Worm (Caenorhabditis elegans) whole organism, L2 larva: ENCODE results near the gene prdx-6.

Experiments used
- C34F6.9 ChIP-seq: fragments of 150-350 bp; optimal IDR thresholded peaks from 2 replicates; lab custom pipeline; 2014; ENCODE audit warnings: missing biosample characterization, missing genetic modification characterization
- F13H6.1 ChIP-seq: sonication (generic microtip); optimal IDR thresholded peaks from 2 replicates; lab custom pipeline; 2016; ENCODE audit warnings: missing genetic modification characterization, missing compliant biosample characterization
- R02D3.7 ChIP-seq: fragments of 150-350 bp; optimal IDR thresholded peaks from 2 replicates; lab custom pipeline; 2014; ENCODE audit warnings: missing biosample characterization, missing genetic modification characterization
- Y55F3AM.14 ChIP-seq: fragments of 200-800 bp; sonication (Bioruptor generic); optimal IDR thresholded peaks from 2 replicates; lab custom pipeline; 2018; ENCODE audit warnings: mild to moderate bottlenecking, missing genetic modification characterization, missing compliant biosample characterization
- ZK546.5 ChIP-seq: sonication (generic microtip); optimal IDR thresholded peaks from 2 replicates; lab custom pipeline; 2017; ENCODE audit warnings: missing biosample characterization, missing genetic modification characterization
- alr-1 ChIP-seq: fragments of 150-350 bp; optimal IDR thresholded peaks from 2 replicates; lab custom pipeline; 2014; ENCODE audit warnings: missing biosample characterization, missing genetic modification characterization
- aly-2 ChIP-seq: fragments of 150-350 bp; optimal IDR thresholded peaks from 2 replicates; lab custom pipeline; 2014; ENCODE audit warnings: missing biosample characterization, missing genetic modification characterization
- ama-1 ChIP-seq: fragments of 150-350 bp; optimal IDR thresholded peaks from 2 replicates; lab custom pipeline; 2018; ENCODE audit warnings: inconsistent platforms
- ceh-16 ChIP-seq: fragments of 150-350 bp; optimal IDR thresholded peaks from 2 replicates; lab custom pipeline; 2014; ENCODE audit warnings: missing biosample characterization, missing genetic modification characterization
- crh-2 ChIP-seq: sonication (generic microtip); optimal IDR thresholded peaks from 2 replicates; lab custom pipeline; 2017; ENCODE audit warnings: missing biosample characterization, missing genetic modification characterization
- dmd-4 ChIP-seq: sonication (generic microtip); optimal IDR thresholded peaks from 2 replicates; lab custom pipeline; 2017; ENCODE audit warnings: missing biosample characterization, missing genetic modification characterization
- egl-27 ChIP-seq: sonication (generic microtip); optimal IDR thresholded peaks from 3 replicates; lab custom pipeline; 2017; ENCODE audit warnings: missing biosample characterization, missing genetic modification reagents, missing genetic modification characterization
- elt-1 ChIP-seq: fragments of 150-350 bp; optimal IDR thresholded peaks from 2 replicates; lab custom pipeline; 2014; ENCODE audit warnings: missing biosample characterization, missing genetic modification characterization
- elt-3 ChIP-seq: sonication (generic microtip); optimal IDR thresholded peaks from 2 replicates; lab custom pipeline; 2017; ENCODE audit warnings: missing biosample characterization, missing genetic modification characterization
- fos-1 ChIP-seq: fragments of 150-350 bp; optimal IDR thresholded peaks from 2 replicates; lab custom pipeline; 2014; ENCODE audit warnings: missing biosample characterization, missing genetic modification characterization
- gmeb-1 ChIP-seq: fragments of 150-350 bp; optimal IDR thresholded peaks from 2 replicates; lab custom pipeline; 2014; ENCODE audit warnings: missing biosample characterization, missing genetic modification characterization
- lin-11 ChIP-seq: fragments of 150-350 bp; sonication (generic microtip); optimal IDR thresholded peaks from 2 replicates; lab custom pipeline; 2014; ENCODE audit warnings: missing biosample characterization, missing genetic modification characterization, inconsistent platforms, mixed read lengths
- lin-13 ChIP-seq: fragments of 150-350 bp; optimal IDR thresholded peaks from 2 replicates; lab custom pipeline; 2014; ENCODE audit warnings: missing biosample characterization, missing genetic modification reagents, missing genetic modification characterization
- lin-39 ChIP-seq: fragments of 150-350 bp; optimal IDR thresholded peaks from 2 replicates; lab custom pipeline; 2014; ENCODE audit warnings: missing biosample characterization, missing genetic modification reagents, missing genetic modification characterization
- lsy-2 ChIP-seq, 2 experiments: fragments of 150-350 bp in 1 of 2; sonication (generic microtip) in 1 of 2; optimal IDR thresholded peaks; 2 replicates each; lab custom pipeline; 2014 to 2017; ENCODE audit warnings: missing biosample characterization in 2 of 2, missing genetic modification characterization in 2 of 2
- mab-5 ChIP-seq: fragments of 150-350 bp; optimal IDR thresholded peaks from 2 replicates; lab custom pipeline; 2014; ENCODE audit warnings: missing biosample characterization, missing genetic modification characterization
- mbf-1 ChIP-seq: sonication (generic microtip); optimal IDR thresholded peaks from 2 replicates; lab custom pipeline; 2017; ENCODE audit warnings: missing biosample characterization, missing genetic modification characterization
- mdl-1 ChIP-seq, 2 experiments: fragments of 150-350 bp in 1 of 2; sonication (generic microtip) in 1 of 2; optimal IDR thresholded peaks; 2 replicates each; lab custom pipeline; 2017; ENCODE audit warnings: missing biosample characterization in 2 of 2, missing genetic modification characterization in 2 of 2
- nhr-10 ChIP-seq: sonication (generic microtip); optimal IDR thresholded peaks from 2 replicates; lab custom pipeline; 2017; ENCODE audit warnings: missing biosample characterization, missing genetic modification characterization
- nhr-11 ChIP-seq: fragments of 150-350 bp; optimal IDR thresholded peaks from 2 replicates; lab custom pipeline; 2014; ENCODE audit warnings: missing biosample characterization, missing genetic modification characterization
- nhr-12 ChIP-seq: fragments of 150-350 bp; optimal IDR thresholded peaks from 2 replicates; lab custom pipeline; 2014; ENCODE audit warnings: missing biosample characterization, missing genetic modification characterization
- nhr-129 ChIP-seq: fragments of 150-350 bp; optimal IDR thresholded peaks from 2 replicates; lab custom pipeline; 2014; ENCODE audit warnings: missing biosample characterization, missing genetic modification characterization
- nhr-21 ChIP-seq: fragments of 150-350 bp; optimal IDR thresholded peaks from 2 replicates; lab custom pipeline; 2014; ENCODE audit warnings: missing biosample characterization, missing genetic modification characterization
- nhr-237 ChIP-seq: fragments of 150-350 bp; optimal IDR thresholded peaks from 2 replicates; lab custom pipeline; 2014; ENCODE audit warnings: missing biosample characterization, missing genetic modification characterization
- nhr-6 ChIP-seq: fragments of 150-350 bp; optimal IDR thresholded peaks from 2 replicates; lab custom pipeline; 2014; ENCODE audit warnings: missing biosample characterization, missing genetic modification characterization
- nhr-77 ChIP-seq: fragments of 150-350 bp; optimal IDR thresholded peaks from 2 replicates; lab custom pipeline; 2014; ENCODE audit warnings: missing biosample characterization, missing genetic modification characterization
- peb-1 ChIP-seq: fragments of 150-350 bp; optimal IDR thresholded peaks from 2 replicates; lab custom pipeline; 2014; ENCODE audit warnings: missing biosample characterization, missing genetic modification characterization
- sem-4 ChIP-seq: fragments of 150-350 bp; optimal IDR thresholded peaks from 2 replicates; lab custom pipeline; 2014; ENCODE audit warnings: missing biosample characterization, missing genetic modification reagents, missing genetic modification characterization
- skn-1 ChIP-seq: sonication (generic microtip); optimal IDR thresholded peaks from 2 replicates; lab custom pipeline; 2017; ENCODE audit warnings: missing biosample characterization, missing genetic modification characterization
- sma-3 ChIP-seq: sonication (generic microtip); optimal IDR thresholded peaks from 2 replicates; lab custom pipeline; 2016; ENCODE audit warnings: missing genetic modification reagents, missing genetic modification characterization, missing compliant biosample characterization
- sma-9 ChIP-seq, 2 experiments: fragments of 150-350 bp in 1 of 2; sonication (generic microtip) in 1 of 2; optimal IDR thresholded peaks; 2 replicates each; lab custom pipeline; 2014 to 2016; ENCODE audit warnings: missing genetic modification characterization in 2 of 2, mild to moderate bottlenecking in 1 of 2, missing biosample characterization in 1 of 2, missing compliant biosample characterization in 1 of 2, missing genetic modification reagents in 1 of 2, moderate library complexity in 1 of 2
- snpc-4 ChIP-seq: fragments of 150-350 bp; optimal IDR thresholded peaks from 2 replicates; lab custom pipeline; 2014; ENCODE audit warnings: missing biosample characterization, missing genetic modification characterization
- unc-39 ChIP-seq: fragments of 150-350 bp; optimal IDR thresholded peaks from 2 replicates; lab custom pipeline; 2014; ENCODE audit warnings: missing biosample characterization, missing genetic modification characterization
- unc-55 ChIP-seq: fragments of 150-350 bp; sonication (generic microtip); optimal IDR thresholded peaks from 3 replicates; lab custom pipeline; 2014; ENCODE audit warnings: missing biosample characterization, missing genetic modification reagents, missing genetic modification characterization
- unc-62 ChIP-seq: fragments of 150-350 bp; optimal IDR thresholded peaks from 2 replicates; lab custom pipeline; 2014; ENCODE audit warnings: missing biosample characterization, missing genetic modification reagents, missing genetic modification characterization
- zag-1 ChIP-seq: fragments of 150-350 bp; optimal IDR thresholded peaks from 2 replicates; lab custom pipeline; 2014; ENCODE audit warnings: missing biosample characterization, missing genetic modification characterization
- ztf-1 ChIP-seq: fragments of 200-800 bp; sonication (Bioruptor generic); conservative IDR thresholded peaks from 2 replicates; pipeline ENCODE4 v1.3.6; 2022; ENCODE audit warnings: missing genetic modification characterization, missing compliant biosample characterization

prdx-6 gene

DNA sequence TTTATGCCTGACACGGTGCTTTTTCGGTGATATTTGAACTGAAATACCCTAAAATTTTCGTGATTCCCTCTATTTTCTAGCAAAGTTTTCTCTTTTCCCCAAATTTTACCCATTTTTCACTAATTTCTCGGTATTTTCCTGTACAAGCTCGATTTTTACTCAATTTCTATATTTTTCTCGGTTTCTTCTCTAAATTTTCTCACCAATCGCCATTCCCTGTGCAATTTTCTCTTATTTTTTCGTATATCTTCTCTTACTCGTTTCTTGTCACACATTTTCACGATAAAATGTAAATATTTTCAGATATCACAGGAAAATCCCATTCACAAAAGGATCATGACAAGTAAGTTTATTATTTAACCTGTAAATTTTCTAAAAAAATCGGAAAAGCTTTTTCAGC is 23.9 kb upstream of the prdx-6 start, which contains the start of gene csn-3:
Gene csn-3 (plus strand): TSS at position 301 of the 400 bp plus-strand sequence.
- no peak for TF ChIP-seq R02D3.7 (tag; lab: Kevin White, UChicago)
- TF ChIP-seq mbf-1: no peak
- TF ChIP-seq nhr-129 (tag; lab: Kevin White, UChicago): no peak
- no peak for TF ChIP-seq gmeb-1 (tag; lab: Kevin White, UChicago)
- TF ChIP-seq crh-2: no peak
- no peak for TF ChIP-seq nhr-11 (tag; lab: Kevin White, UChicago)
- no peak for TF ChIP-seq Y55F3AM.14 (GFP tag; lab: Kevin White, UChicago)
- no peak for TF ChIP-seq nhr-6 (tag; lab: Kevin White, UChicago)
- no peak for TF ChIP-seq nhr-21 (tag; lab: Kevin White, UChicago)
- no peak for TF ChIP-seq lin-39 (tag; lab: Kevin White, UChicago)
- no peak for TF ChIP-seq lin-11 (tag; lab: Kevin White, UChicago)
- TF ChIP-seq nhr-237 (tag; lab: Kevin White, UChicago): no peak
- TF ChIP-seq sma-9 (GFP tag; optimal IDR thresholded peaks at IDR 0.05; lab: Kevin White, UChicago): no peak
- TF ChIP-seq sma-9 (tag; optimal IDR thresholded peaks at IDR 0.05; lab: Kevin White, UChicago): no peak
- no peak for TF ChIP-seq unc-39 (tag; lab: Kevin White, UChicago)
- TF ChIP-seq zag-1 (tag; lab: Kevin White, UChicago): no peak

DNA sequence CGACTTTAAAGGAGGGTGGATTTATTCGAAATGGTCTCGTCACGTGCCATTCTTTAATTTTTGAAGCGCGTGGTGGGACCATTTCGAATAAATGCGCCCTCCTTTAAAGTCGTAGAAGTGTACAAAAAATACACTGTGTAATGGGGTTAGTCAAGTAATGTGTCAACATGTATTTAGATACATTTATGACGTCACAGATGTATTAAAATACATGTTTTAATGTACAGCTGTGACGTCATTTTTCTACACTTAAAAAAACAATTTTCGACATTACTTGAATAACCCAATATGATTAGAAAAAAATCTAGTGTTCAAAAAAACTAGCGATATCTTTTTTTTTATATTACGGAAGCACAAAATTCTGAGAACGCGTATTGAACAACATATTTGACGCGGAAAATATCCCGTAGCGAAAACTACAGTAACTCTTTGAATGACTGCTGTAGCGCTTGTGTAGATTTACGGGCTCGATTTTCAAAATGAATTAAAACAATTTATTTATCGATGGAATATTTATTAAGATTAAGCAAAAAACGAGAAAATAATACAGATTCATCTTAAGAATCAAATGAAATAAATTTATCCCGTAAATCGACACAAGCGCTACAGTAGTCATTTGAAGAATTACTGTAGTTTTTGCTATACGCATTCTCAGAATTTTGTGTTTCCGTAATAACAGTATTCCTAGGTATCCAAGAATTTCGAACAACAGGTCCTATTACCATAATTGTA is 15.3 kb upstream of the prdx-6 start, which contains the start of gene gfrp-1:
Gene gfrp-1 (plus strand): TSS at position 682 of the 732 bp plus-strand sequence.
- no peak for TF ChIP-seq ZK546.5 (tag; lab: Kevin White, UChicago)

DNA sequence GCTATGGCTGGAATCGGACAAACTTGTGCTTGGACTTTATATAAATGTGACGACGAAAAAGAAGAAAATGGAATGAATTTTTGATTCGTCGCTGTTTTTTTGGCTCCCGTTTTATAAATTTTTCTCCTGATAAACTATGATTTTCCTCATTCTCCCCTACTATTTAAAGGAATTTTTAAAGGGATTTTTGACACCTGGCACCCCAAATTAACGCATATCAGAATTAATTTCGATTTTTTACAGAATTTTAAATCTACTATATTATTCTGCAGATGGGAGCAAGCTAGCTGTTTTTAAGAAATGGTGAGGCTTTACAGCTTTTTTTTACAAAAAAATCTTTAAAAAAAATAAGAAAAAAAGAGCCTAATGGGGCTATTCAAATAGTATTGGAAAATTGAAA is 13.4 kb upstream of the prdx-6 start, which contains the start of gene coa-1:
Gene coa-1 (plus strand): TSS at position 301 of the 400 bp plus-strand sequence.
- TF ChIP-seq C34F6.9 (tag; lab: Kevin White, UChicago) (no peak), nhr-12 (tag; lab: Kevin White, UChicago) (no peak), lsy-2 (tag; optimal IDR thresholded peaks at IDR 0.05; lab: Kevin White, UChicago) (no peak), nhr-10 (no peak), ama-1 (no peak), peb-1 (tag; lab: Kevin White, UChicago) (no peak), nhr-77 (tag; lab: Kevin White, UChicago) (no peak), nhr-11 (tag; lab: Kevin White, UChicago) (no peak), snpc-4 (tag; lab: Kevin White, UChicago) (no peak), zag-1 (tag; lab: Kevin White, UChicago) (no peak), ceh-16 (no peak), mbf-1 (no peak), elt-3 (no peak)
- TF ChIP-seq, all 48 proteins: peak for 0

DNA sequence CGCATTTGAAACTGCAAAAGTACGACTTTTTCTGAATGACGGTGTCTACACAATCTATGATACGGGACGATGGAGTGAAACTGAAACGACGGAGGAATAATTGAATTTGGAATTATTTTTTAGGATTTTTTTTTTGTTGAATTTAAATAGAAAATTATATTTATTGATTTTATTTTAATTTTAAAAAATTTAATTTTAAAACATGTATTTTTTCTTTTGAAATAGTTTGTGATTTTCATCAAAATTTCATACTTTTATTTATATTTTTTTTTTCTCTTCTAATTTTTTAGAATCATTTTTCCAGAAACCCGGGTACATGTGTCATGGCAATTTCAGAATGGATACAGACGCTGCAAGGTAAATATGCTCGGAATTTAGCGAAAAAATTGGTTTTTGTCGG is 10.5 kb upstream of the prdx-6 start, which contains the start of gene Y38C1AA.1:
Gene Y38C1AA.1 (plus strand): TSS at position 301 of the 400 bp plus-strand sequence.
- no peak for TF ChIP-seq skn-1 (tag; lab: Kevin White, UChicago)
- TF ChIP-seq F13H6.1 (tag; lab: Kevin White, UChicago): no peak
- no peak for TF ChIP-seq aly-2
- TF ChIP-seq unc-62 (GFP tag; lab: Kevin White, UChicago): no peak
- no peak for TF ChIP-seq sem-4 (tag; lab: Kevin White, UChicago)

DNA sequence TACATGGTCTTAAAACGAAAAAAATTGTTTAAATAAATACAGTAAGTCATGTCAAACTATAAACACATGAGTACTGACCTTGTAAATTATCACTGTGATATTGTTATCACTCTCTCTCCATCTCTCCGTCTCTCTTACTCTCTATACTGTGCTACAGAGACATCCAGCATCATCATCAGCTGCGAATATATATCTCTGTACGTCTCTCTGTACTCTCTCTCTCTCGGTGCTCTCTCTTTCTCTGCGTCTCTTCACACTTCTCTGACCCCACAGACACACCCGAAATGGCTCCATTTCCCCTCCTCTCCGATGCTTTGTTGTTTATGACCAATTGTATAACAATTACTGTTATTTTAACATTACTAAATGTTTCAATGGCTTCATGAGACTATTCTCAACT is 7.8 kb upstream of the prdx-6 start:
- TF ChIP-seq snpc-4 (tag; lab: Kevin White, UChicago) (no peak), elt-1 (tag; lab: Kevin White, UChicago) (no peak), unc-62 (GFP tag; lab: Kevin White, UChicago) (no peak), sma-3 (GFP tag; lab: Kevin White, UChicago) (peak; percentile 57), unc-55 (GFP tag; lab: Kevin White, UChicago) (peak; percentile 43), egl-27 (tag; lab: Kevin White, UChicago) (peak; percentile 21), lsy-2 (tag; optimal IDR thresholded peaks at IDR 0.05; lab: Kevin White, UChicago) (peak in 1 of 2 experiments; percentile 36), Y55F3AM.14 (GFP tag; lab: Kevin White, UChicago) (no peak), nhr-237 (tag; lab: Kevin White, UChicago) (no peak), C34F6.9 (tag; lab: Kevin White, UChicago) (peak; percentile 27), fos-1 (tag; lab: Kevin White, UChicago) (peak; percentile 56), sma-9 (GFP tag; optimal IDR thresholded peaks at IDR 0.05; lab: Kevin White, UChicago) (no peak), sma-9 (tag; optimal IDR thresholded peaks at IDR 0.05; lab: Kevin White, UChicago) (no peak), nhr-21 (tag; lab: Kevin White, UChicago) (no peak), mdl-1 (tag; optimal IDR thresholded peaks at IDR 0.05; lab: Kevin White, UChicago) (no peak), unc-39 (tag; lab: Kevin White, UChicago) (no peak), ztf-1 (GFP tag; lab: Robert Waterston, UW) (no peak), lin-13 (GFP tag; lab: Kevin White, UChicago) (peak; percentile 14), peb-1 (tag; lab: Kevin White, UChicago) (no peak), alr-1 (tag; lab: Kevin White, UChicago) (no peak), nhr-12 (tag; lab: Kevin White, UChicago) (no peak), mab-5 (no peak), F13H6.1 (tag; lab: Kevin White, UChicago) (peak; percentile 34), dmd-4 (tag; lab: Kevin White, UChicago) (no peak), nhr-10 (no peak), ZK546.5 (tag; lab: Kevin White, UChicago) (no peak), lin-39 (tag; lab: Kevin White, UChicago) (no peak), gmeb-1 (tag; lab: Kevin White, UChicago) (peak; percentile 68), crh-2 (peak; percentile 53), nhr-129 (tag; lab: Kevin White, UChicago) (peak; percentile 48)
- TF ChIP-seq, all 48 proteins: peak for 11
